Fruit fly (Drosophila melanogaster): Measurements from ENCODE around the gene gammaSnap2.

The gammaSnap2 gene

DNA sequence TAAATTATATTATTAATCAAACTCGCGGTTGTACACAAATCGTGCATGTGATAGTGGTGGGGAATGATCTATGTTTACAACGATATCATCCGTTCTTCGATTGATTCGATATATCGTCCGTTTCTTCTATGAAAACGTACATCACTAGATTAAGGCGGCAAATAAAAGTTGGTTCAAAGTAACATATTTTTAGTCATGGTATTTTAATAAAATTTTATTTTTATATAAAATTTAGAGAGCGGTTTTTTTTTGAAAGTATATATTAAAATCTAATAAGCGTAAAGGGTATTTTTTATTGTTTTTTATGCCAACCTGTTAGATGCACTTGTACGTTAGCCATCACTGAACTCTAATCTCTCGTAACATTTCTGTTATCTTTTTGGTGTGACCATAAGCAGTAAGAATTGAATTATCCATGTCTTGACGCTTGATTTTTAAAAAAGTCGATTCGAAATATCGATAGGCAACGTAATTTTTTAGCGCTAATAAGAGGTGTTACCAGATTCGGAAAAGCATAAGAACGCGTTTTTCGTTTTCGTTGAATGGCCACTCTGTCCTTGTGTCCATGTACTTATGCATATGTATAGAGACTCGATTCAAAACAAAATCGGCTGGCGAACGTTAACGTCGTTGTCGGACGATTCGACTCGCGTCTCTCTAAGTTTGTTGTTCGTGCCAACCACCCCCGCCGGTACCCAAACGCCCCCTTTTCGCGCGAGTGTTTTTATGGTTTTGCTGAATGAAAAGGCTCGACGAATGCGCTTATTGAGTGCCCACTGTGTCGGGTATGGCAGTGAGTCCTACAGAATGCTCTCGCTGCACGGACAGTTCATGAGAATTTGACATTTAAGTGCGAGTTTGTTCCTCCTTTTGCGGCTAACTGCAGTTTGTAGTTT is 23.2 kb upstream of the gammaSnap2 start, which contains the start of the genes TAF1B and Invadolysin (continued):
- TF ChIP-seq eg (GFP tag; IDR thresholded peaks at IDR 0.05), result peak; percentile 19; the same call in 1 of the 3 replicates
- peak; percentile 10 for TF ChIP-seq achi (GFP tag; optimal IDR thresholded peaks at IDR 0.05)
- TF ChIP-seq CG8632 (GFP tag; optimal IDR thresholded peaks at IDR 0.05), result peak; percentile 30
- no peak for TF ChIP-seq fd59A (GFP tag; optimal IDR thresholded peaks at IDR 0.05)
- TF ChIP-seq CG15336 (GFP tag; IDR thresholded peaks at IDR 0.05), result no peak
- TF ChIP-seq esn (GFP tag; optimal IDR thresholded peaks at IDR 0.05), result peak; percentile 54
- TF ChIP-seq Sox102F (GFP tag; optimal IDR thresholded peaks at IDR 0.05), result peak; percentile 69
- TF ChIP-seq CG32006 (GFP tag; optimal IDR thresholded peaks at IDR 0.05), result no peak
- TF ChIP-seq OdsH (GFP tag; optimal IDR thresholded peaks at IDR 0.05), result peak; percentile 61
- TF ChIP-seq dsx (GFP tag; optimal IDR thresholded peaks at IDR 0.05; ENCODE audit: poor library complexity, severe bottlenecking), result peak; percentile 76
- TF ChIP-seq Blimp-1 (GFP tag; optimal IDR thresholded peaks at IDR 0.05), result no peak
- peak; percentile 27 for TF ChIP-seq pdm3 (GFP tag; optimal IDR thresholded peaks at IDR 0.05)
- TF ChIP-seq CG11902 (GFP tag; optimal IDR thresholded peaks at IDR 0.05), result no peak
- no peak for TF ChIP-seq salr (GFP tag; optimal IDR thresholded peaks at IDR 0.05)
- TF ChIP-seq CG1621 (tag; optimal IDR thresholded peaks at IDR 0.05), result no peak

DNA sequence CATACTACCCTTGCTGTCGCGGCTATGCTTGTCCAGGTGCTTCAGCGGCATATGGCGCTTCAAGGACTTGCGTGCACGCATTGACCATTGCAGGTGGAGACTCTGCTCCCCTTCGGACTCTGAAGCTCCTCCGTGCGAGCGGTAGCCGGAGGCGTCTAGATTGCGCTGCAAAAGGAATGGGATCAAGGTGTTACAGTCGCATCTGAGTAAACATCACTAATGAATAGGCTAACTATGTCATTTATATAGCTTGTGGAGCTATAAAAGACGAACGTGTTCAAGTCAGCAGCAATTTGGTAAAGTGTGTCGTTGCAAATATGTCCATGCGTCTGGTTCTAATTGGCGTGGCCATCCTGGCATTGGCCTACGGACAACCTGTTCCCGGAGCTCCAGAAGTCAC is 21.6 kb upstream of the gammaSnap2 start, which contains the start of gene CG42759:
TSS of gene CG42759 (plus strand) at position 301 of the 400 bp plus-strand sequence.
- TF ChIP-seq CG9139 (GFP tag; optimal IDR thresholded peaks at IDR 0.05) (no peak), CG6276 (GFP tag; optimal IDR thresholded peaks at IDR 0.05) (no peak), CG32006 (GFP tag; optimal IDR thresholded peaks at IDR 0.05) (no peak), lz (GFP tag; optimal IDR thresholded peaks at IDR 0.05) (no peak), CG6792 (GFP tag; optimal IDR thresholded peaks at IDR 0.05) (no peak), Smox (GFP tag; optimal IDR thresholded peaks at IDR 0.05) (no peak), CG8319 (GFP tag; optimal IDR thresholded peaks at IDR 0.05) (no peak), CG16779 (tag; optimal IDR thresholded peaks at IDR 0.05) (no peak)

DNA sequence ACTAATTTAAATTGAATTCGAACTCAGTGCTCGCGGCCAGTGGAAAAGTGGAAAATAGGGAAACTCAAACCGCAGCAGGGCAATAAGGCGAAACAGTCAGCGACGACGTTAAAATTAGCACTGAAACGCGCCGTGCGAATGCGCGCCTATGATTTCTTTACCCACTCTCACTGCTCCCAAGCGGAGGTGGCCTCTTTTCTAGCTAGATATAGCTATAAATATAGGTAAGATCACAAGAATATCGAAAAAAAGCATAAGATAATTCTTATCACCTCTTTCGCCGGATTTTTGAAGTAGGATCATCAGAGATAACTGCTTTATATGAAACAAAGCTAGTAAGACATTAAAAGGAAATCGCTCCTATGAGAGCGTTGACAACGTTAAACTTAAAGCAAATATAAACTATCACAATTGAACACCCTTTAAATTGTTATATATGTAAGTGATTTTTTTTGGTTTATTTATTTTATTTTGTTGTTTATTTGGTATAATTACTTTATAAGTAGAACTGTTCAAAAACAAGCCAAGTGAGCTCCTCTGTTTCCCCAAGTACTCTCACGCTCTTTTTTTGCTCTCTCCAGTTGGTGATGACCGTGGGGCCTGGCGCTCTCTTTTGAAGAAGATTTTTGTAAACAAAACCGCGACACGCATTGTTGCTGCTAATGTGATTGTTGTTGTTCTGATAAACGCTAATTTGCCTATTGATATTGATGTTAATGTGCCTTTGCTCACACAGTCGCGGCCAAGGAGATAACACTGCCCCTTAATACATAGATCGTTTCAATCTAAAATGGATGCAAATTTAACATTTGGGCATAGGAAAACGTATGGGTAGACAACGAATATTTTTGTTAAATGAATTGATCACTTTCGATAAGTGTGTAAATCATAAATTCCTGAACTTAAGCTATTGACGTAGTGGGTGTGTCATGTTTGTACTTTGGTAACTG is 18.7 kb upstream of the gammaSnap2 start, which contains the start of gene tws:
TSS of gene tws (minus strand) at position 124 of the 950 bp plus-strand sequence.
- TF ChIP-seq CG6854 (GFP tag; optimal IDR thresholded peaks at IDR 0.05), result peak; percentile 29
- TF ChIP-seq Lpt (GFP tag; optimal IDR thresholded peaks at IDR 0.05), result peak; percentile 1
- TF ChIP-seq Hr4 (GFP tag; optimal IDR thresholded peaks at IDR 0.05), result peak; percentile 39
- no peak for TF ChIP-seq CG8632 (GFP tag; optimal IDR thresholded peaks at IDR 0.05)
- peak; percentile 2 for TF ChIP-seq cyc (GFP tag; optimal IDR thresholded peaks at IDR 0.05)
- TF ChIP-seq Met (GFP tag; optimal IDR thresholded peaks at IDR 0.05), result peak; percentile 40
- TF ChIP-seq pdm3 (GFP tag; optimal IDR thresholded peaks at IDR 0.05), result peak; percentile 24
- TF ChIP-seq CG11762 (GFP tag; optimal IDR thresholded peaks at IDR 0.05; ENCODE audit: insufficient read depth), result peak; percentile 2
- TF ChIP-seq CG6808 (GFP tag; optimal IDR thresholded peaks at IDR 0.05), result peak; percentile 74
- TF ChIP-seq CG10631 (GFP tag; optimal IDR thresholded peaks at IDR 0.05), result no peak
- TF ChIP-seq ss (GFP tag; optimal IDR thresholded peaks at IDR 0.05), result peak; percentile 67 to 75
- peak; percentile 69 for TF ChIP-seq CG32006 (GFP tag; optimal IDR thresholded peaks at IDR 0.05)
- TF ChIP-seq Ets96B (tag; optimal IDR thresholded peaks at IDR 0.05), result peak; percentile 47
- peak; percentile 21 for TF ChIP-seq lz (GFP tag; optimal IDR thresholded peaks at IDR 0.05)
- TF ChIP-seq fd59A (GFP tag; optimal IDR thresholded peaks at IDR 0.05), result peak; percentile 25
- peak; percentile 43 for TF ChIP-seq CG16779 (tag; optimal IDR thresholded peaks at IDR 0.05)
- TF ChIP-seq esn (GFP tag; optimal IDR thresholded peaks at IDR 0.05), result peak; percentile 52
- TF ChIP-seq topi (GFP tag; optimal IDR thresholded peaks at IDR 0.05), result peak; percentile 30
- TF ChIP-seq CG3919 (GFP tag; optimal IDR thresholded peaks at IDR 0.05), result peak; percentile 13
- no peak for TF ChIP-seq CG11294 (GFP tag; IDR thresholded peaks at IDR 0.05)
- TF ChIP-seq Eip78C (GFP tag), result peak; percentile 92
- peak; percentile 22 for TF ChIP-seq CG6276 (GFP tag; optimal IDR thresholded peaks at IDR 0.05)
- TF ChIP-seq OdsH (GFP tag; optimal IDR thresholded peaks at IDR 0.05), result peak; percentile 40
- TF ChIP-seq CG15336 (GFP tag; IDR thresholded peaks at IDR 0.05), result peak; percentile 42; the same call in 1 of the 2 replicates
- peak; percentile 16 for TF ChIP-seq CG1621 (tag; optimal IDR thresholded peaks at IDR 0.05)
- TF ChIP-seq Sox14 (GFP tag; optimal IDR thresholded peaks at IDR 0.05), result peak; percentile 58
- peak; percentile 22 for TF ChIP-seq svp (GFP tag)
- no peak for TF ChIP-seq Blimp-1 (GFP tag; optimal IDR thresholded peaks at IDR 0.05)
- peak; percentile 52 for TF ChIP-seq acj6 (GFP tag; optimal IDR thresholded peaks at IDR 0.05)
- TF ChIP-seq CG31627 (GFP tag; optimal IDR thresholded peaks at IDR 0.05), result peak; percentile 2
- TF ChIP-seq CG34406 (GFP tag; optimal IDR thresholded peaks at IDR 0.05), result peak; percentile 31

Measured in whole organism, prepupa.